Worm (Caenorhabditis elegans) whole organism, L1 larva: ENCODE results near the gene C54C6.4.

Experiments used
- C34B4.2 ChIP-seq: sonication (generic microtip); optimal IDR thresholded peaks from 2 replicates; lab custom pipeline; 2017; ENCODE audit warnings: mild to moderate bottlenecking, missing genetic modification characterization, missing compliant biosample characterization
- F16B12.6 ChIP-seq: fragments of 150-350 bp; optimal IDR thresholded peaks from 2 replicates; lab custom pipeline; 2014; ENCODE audit warnings: missing biosample characterization, missing genetic modification characterization
- alr-1 ChIP-seq: fragments of 200-800 bp; sonication (Bioruptor generic); optimal IDR thresholded peaks from 2 replicates; lab custom pipeline; 2018; ENCODE audit warnings: borderline replicate concordance, mild to moderate bottlenecking, missing genetic modification characterization, missing compliant biosample characterization
- ceh-63 ChIP-seq: fragments of 200-800 bp; sonication (Bioruptor generic); optimal IDR thresholded peaks from 2 replicates; lab custom pipeline; 2018; ENCODE audit warnings: mild to moderate bottlenecking, missing genetic modification characterization, missing compliant biosample characterization
- ceh-82 ChIP-seq, 3 experiments: fragments of 150-350 bp in 1 of 3; sonication (generic microtip) in 2 of 3; optimal IDR thresholded peaks; 2 replicates each; lab custom pipeline; 2014 to 2017; ENCODE audit warnings: missing biosample characterization in 3 of 3, missing genetic modification characterization in 3 of 3
- ceh-90 ChIP-seq: sonication (generic microtip); optimal IDR thresholded peaks from 2 replicates; lab custom pipeline; 2016; ENCODE audit warnings: missing genetic modification characterization, missing compliant biosample characterization
- efl-1 ChIP-seq, 4 experiments: fragments of 150-350 bp; optimal IDR thresholded peaks in 3 of 4; peaks in 1 of 4; 1 replicate in 1 of 4; 2 replicates in 3 of 4; lab custom pipeline; 2014; ENCODE audit warnings: missing biosample characterization in 2 of 4, missing genetic modification characterization in 2 of 4, missing genetic modification reagents in 2 of 4
- egl-27 ChIP-seq, 2 experiments: fragments of 150-350 bp in 1 of 2; sonication (generic microtip); optimal IDR thresholded peaks; 3 replicates each; lab custom pipeline; 2017 to 2018; ENCODE audit warnings: missing biosample characterization in 2 of 2, missing genetic modification characterization in 2 of 2, missing genetic modification reagents in 2 of 2
- elt-3 ChIP-seq, 6 experiments: fragments of 150-350 bp in 1 of 6; sonication (generic microtip); optimal IDR thresholded peaks; 2 replicates each; lab custom pipeline; 2017 to 2018; ENCODE audit warnings: missing biosample characterization in 6 of 6, missing genetic modification characterization in 6 of 6, inconsistent platforms in 1 of 6
- ets-5 ChIP-seq: fragments of 200-800 bp; sonication (Bioruptor generic); IDR thresholded peaks from 2 replicates; pipeline ENCODE4 v1.3.6; 2022; ENCODE audit warnings: missing genetic modification characterization, missing compliant biosample characterization
- fkh-10 ChIP-seq: sonication (generic microtip); optimal IDR thresholded peaks from 2 replicates; lab custom pipeline; 2017; ENCODE audit warnings: missing biosample characterization, missing genetic modification reagents, missing genetic modification characterization
- fkh-4 ChIP-seq: sonication (generic microtip); optimal IDR thresholded peaks from 2 replicates; lab custom pipeline; 2016; ENCODE audit warnings: missing compliant biosample characterization, missing genetic modification characterization, borderline replicate concordance
- fkh-8 ChIP-seq: sonication (generic microtip); optimal IDR thresholded peaks from 2 replicates; lab custom pipeline; 2016; ENCODE audit warnings: mild to moderate bottlenecking, missing genetic modification characterization, missing compliant biosample characterization
- hpl-2 ChIP-seq: fragments of 150-350 bp; optimal IDR thresholded peaks from 2 replicates; lab custom pipeline; 2014; ENCODE audit warnings: missing biosample characterization, missing genetic modification reagents, missing genetic modification characterization
- isw-1 ChIP-seq: fragments of 200-800 bp; sonication (Bioruptor generic); IDR thresholded peaks from 2 replicates; pipeline ENCODE4 v1.3.6; 2022; ENCODE audit warnings: missing genetic modification characterization, missing compliant biosample characterization
- lin-13 ChIP-seq: fragments of 150-350 bp; optimal IDR thresholded peaks from 2 replicates; lab custom pipeline; 2014; ENCODE audit warnings: missing biosample characterization, missing genetic modification reagents, missing genetic modification characterization
- lin-14 ChIP-seq: fragments of 200-800 bp; sonication (Bioruptor generic); optimal IDR thresholded peaks from 2 replicates; lab custom pipeline; 2018; ENCODE audit warnings: mild to moderate bottlenecking, missing genetic modification characterization, moderate library complexity, missing compliant biosample characterization
- lin-35 ChIP-seq, 2 experiments: fragments of 150-350 bp; optimal IDR thresholded peaks; 2 replicates each; lab custom pipeline; 2014; ENCODE audit warnings: missing biosample characterization in 2 of 2, missing genetic modification characterization in 2 of 2, missing genetic modification reagents in 2 of 2
- lsy-2 ChIP-seq, 2 experiments: fragments of 150-350 bp; optimal IDR thresholded peaks; 2 replicates each; lab custom pipeline; 2014; ENCODE audit warnings: missing biosample characterization in 2 of 2, missing genetic modification characterization in 2 of 2
- mef-2 ChIP-seq: fragments of 150-350 bp; optimal IDR thresholded peaks from 2 replicates; lab custom pipeline; 2014; ENCODE audit warnings: missing biosample characterization, missing genetic modification characterization
- nhr-11 ChIP-seq: fragments of 150-350 bp; optimal IDR thresholded peaks from 2 replicates; lab custom pipeline; 2014; ENCODE audit warnings: missing biosample characterization, missing genetic modification characterization
- nhr-12 ChIP-seq: sonication (generic microtip); optimal IDR thresholded peaks from 2 replicates; lab custom pipeline; 2017; ENCODE audit warnings: missing biosample characterization, missing genetic modification characterization
- nhr-20 ChIP-seq: sonication (generic microtip); optimal IDR thresholded peaks from 2 replicates; lab custom pipeline; 2016; ENCODE audit warnings: mild to moderate bottlenecking, missing genetic modification characterization, missing compliant biosample characterization
- nhr-237 ChIP-seq: fragments of 150-350 bp; optimal IDR thresholded peaks from 2 replicates; lab custom pipeline; 2014; ENCODE audit warnings: missing biosample characterization, missing genetic modification characterization
- nhr-47 ChIP-seq: sonication (generic microtip); optimal IDR thresholded peaks from 2 replicates; lab custom pipeline; 2016; ENCODE audit warnings: mild to moderate bottlenecking, missing genetic modification characterization, moderate library complexity, missing compliant biosample characterization
- nhr-71 ChIP-seq: sonication (generic microtip); optimal IDR thresholded peaks from 2 replicates; lab custom pipeline; 2016; ENCODE audit warnings: mild to moderate bottlenecking, missing genetic modification characterization, moderate library complexity, missing compliant biosample characterization
- nhr-84 ChIP-seq: sonication (generic microtip); optimal IDR thresholded peaks from 2 replicates; lab custom pipeline; 2017; ENCODE audit warnings: missing biosample characterization, missing genetic modification characterization
- nhr-85 ChIP-seq: sonication (generic microtip); peaks from one replicate; lab custom pipeline; 2016; ENCODE audit warnings: missing genetic modification characterization, inconsistent platforms, missing compliant biosample characterization
- nhr-90 ChIP-seq: sonication (generic microtip); optimal IDR thresholded peaks from 2 replicates; lab custom pipeline; 2016; ENCODE audit warnings: mild to moderate bottlenecking, missing genetic modification characterization, missing compliant biosample characterization; ENCODE audit not compliant: poor library complexity
- pax-3 ChIP-seq: fragments of 200-800 bp; sonication (Bioruptor generic); optimal IDR thresholded peaks from 2 replicates; lab custom pipeline; 2018; ENCODE audit warnings: mild to moderate bottlenecking, missing genetic modification characterization, moderate library complexity, missing compliant biosample characterization
- rnt-1 ChIP-seq: sonication (generic microtip); optimal IDR thresholded peaks from 2 replicates; lab custom pipeline; 2016; ENCODE audit warnings: mild to moderate bottlenecking, missing genetic modification characterization, moderate library complexity, missing compliant biosample characterization
- snpc-4 ChIP-seq: fragments of 150-350 bp; optimal IDR thresholded peaks from 2 replicates; lab custom pipeline; 2014; ENCODE audit warnings: missing biosample characterization, missing genetic modification characterization
- unc-30 ChIP-seq: sonication (generic microtip); optimal IDR thresholded peaks from 2 replicates; lab custom pipeline; 2017; ENCODE audit warnings: missing biosample characterization, missing genetic modification characterization
- unc-62 ChIP-seq: fragments of 150-350 bp; optimal IDR thresholded peaks from 2 replicates; lab custom pipeline; 2014; ENCODE audit warnings: missing biosample characterization, missing genetic modification reagents, missing genetic modification characterization
- vab-15 ChIP-seq: sonication (generic microtip); optimal IDR thresholded peaks from 2 replicates; lab custom pipeline; 2017; ENCODE audit warnings: missing genotype, mild to moderate bottlenecking, missing genetic modification characterization, missing compliant biosample characterization
- zag-1 ChIP-seq: fragments of 150-350 bp; optimal IDR thresholded peaks from 2 replicates; lab custom pipeline; 2014; ENCODE audit warnings: missing biosample characterization, missing genetic modification characterization
- zip-4 ChIP-seq: fragments of 200-800 bp; sonication (Bioruptor generic); optimal IDR thresholded peaks from 2 replicates; lab custom pipeline; 2018; ENCODE audit warnings: mild to moderate bottlenecking, missing genetic modification characterization, moderate library complexity, missing compliant biosample characterization
- ztf-11 ChIP-seq, 2 experiments: sonication (generic microtip); optimal IDR thresholded peaks; 2 replicates each; lab custom pipeline; 2016 to 2017; ENCODE audit warnings: missing genetic modification characterization in 2 of 2, missing biosample characterization in 1 of 2, missing compliant biosample characterization in 1 of 2
- ztf-4 ChIP-seq: fragments of 150-350 bp; optimal IDR thresholded peaks from 2 replicates; lab custom pipeline; 2014; ENCODE audit warnings: missing biosample characterization, missing genetic modification characterization

Gene C54C6.4

DNA sequence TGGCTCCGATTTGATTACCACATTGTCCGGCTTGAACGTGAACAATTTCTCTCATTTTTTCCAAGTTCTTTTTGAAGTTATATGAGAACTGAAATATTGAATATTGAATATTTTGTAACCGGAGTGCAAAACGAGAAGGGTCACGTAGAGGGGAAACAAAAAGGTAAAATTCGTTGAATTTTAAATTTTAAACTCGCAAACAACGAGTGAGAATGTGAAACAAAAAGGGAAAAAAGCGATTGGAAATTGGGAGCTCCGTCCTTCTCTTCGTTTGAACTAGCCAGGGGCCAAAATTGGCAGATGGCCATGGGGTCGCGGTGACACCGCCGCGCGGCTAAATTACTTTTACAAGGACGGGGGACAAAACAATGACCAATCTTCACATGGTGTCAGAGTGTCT is 11.9 kb upstream of the C54C6.4 start, which contains the start of gene ben-1:
TSS of gene ben-1 (minus strand) at position 101 of the 400 bp plus-strand sequence.
- TF ChIP-seq ztf-11 (tag; optimal IDR thresholded peaks at IDR 0.05; lab: Kevin White, UChicago) (no peak), nhr-85 (tag; lab: Kevin White, UChicago) (peak; percentile 28), fkh-4 (no peak)

DNA sequence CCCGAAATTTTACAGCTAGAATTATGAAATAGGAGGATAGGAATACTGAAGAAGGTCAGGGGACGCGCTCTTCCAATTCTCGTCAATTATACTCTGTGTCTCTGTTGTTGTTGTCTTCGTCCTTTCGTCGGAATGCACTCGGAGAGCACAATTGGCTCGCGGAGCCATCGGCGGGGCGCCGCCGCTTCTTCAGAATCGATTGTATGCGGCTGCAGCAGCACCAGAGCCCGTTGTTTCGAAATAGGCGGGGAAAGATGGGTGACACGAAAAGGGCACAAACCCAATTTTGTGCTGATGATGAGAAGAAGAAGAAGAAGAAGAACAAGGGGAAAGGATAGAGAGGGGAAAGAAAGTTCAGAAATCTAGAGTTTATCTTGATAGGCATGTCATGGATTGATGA is 11.3 kb upstream of the C54C6.4 start:
- TF ChIP-seq ceh-82 (tag; optimal IDR thresholded peaks at IDR 0.05; lab: Kevin White, UChicago) (peak in 2 of 3 experiments; percentile 32 to 52), efl-1 (optimal IDR thresholded peaks at IDR 0.05; lab: Kevin White, UChicago) (no peak), efl-1 (GFP tag; optimal IDR thresholded peaks at IDR 0.05 in 1 of 2; lab: Kevin White, UChicago) (peak in 1 of 2 experiments; percentile 75), nhr-237 (tag; lab: Kevin White, UChicago) (no peak), nhr-12 (tag; lab: Kevin White, UChicago) (no peak), fkh-10 (GFP tag; lab: Kevin White, UChicago) (peak; percentile 1), snpc-4 (tag; lab: Kevin White, UChicago) (no peak), lin-14 (peak; percentile 87), nhr-84 (tag; lab: Kevin White, UChicago) (no peak), nhr-11 (tag; lab: Kevin White, UChicago) (no peak), fkh-8 (no peak), fkh-4 (no peak), egl-27 (tag; optimal IDR thresholded peaks at IDR 0.05; lab: Kevin White, UChicago) (no peak), ceh-63 (GFP tag; lab: Kevin White, UChicago) (no peak), mef-2 (tag; lab: Kevin White, UChicago) (no peak), nhr-47 (tag; lab: Kevin White, UChicago) (peak; percentile 11), nhr-90 (tag; lab: Kevin White, UChicago) (no peak), nhr-71 (tag; lab: Kevin White, UChicago) (peak; percentile 21), pax-3 (tag; lab: Kevin White, UChicago) (no peak), F16B12.6 (tag; lab: Kevin White, UChicago) (peak; percentile 4), hpl-2 (no peak), lin-13 (GFP tag; lab: Kevin White, UChicago) (no peak), lsy-2 (tag; optimal IDR thresholded peaks at IDR 0.05; lab: Kevin White, UChicago) (peak in 1 of 2 experiments; percentile 28), rnt-1 (tag; lab: Kevin White, UChicago) (no peak), nhr-85 (tag; lab: Kevin White, UChicago) (no peak), isw-1 (GFP tag; lab: Robert Waterston, UW) (peak; percentile 14), ztf-11 (tag; optimal IDR thresholded peaks at IDR 0.05; lab: Kevin White, UChicago) (peak in 1 of 2 experiments; percentile 4), unc-62 (GFP tag; lab: Kevin White, UChicago) (no peak), C34B4.2 (no peak), vab-15 (tag; lab: Kevin White, UChicago) (no peak)

DNA sequence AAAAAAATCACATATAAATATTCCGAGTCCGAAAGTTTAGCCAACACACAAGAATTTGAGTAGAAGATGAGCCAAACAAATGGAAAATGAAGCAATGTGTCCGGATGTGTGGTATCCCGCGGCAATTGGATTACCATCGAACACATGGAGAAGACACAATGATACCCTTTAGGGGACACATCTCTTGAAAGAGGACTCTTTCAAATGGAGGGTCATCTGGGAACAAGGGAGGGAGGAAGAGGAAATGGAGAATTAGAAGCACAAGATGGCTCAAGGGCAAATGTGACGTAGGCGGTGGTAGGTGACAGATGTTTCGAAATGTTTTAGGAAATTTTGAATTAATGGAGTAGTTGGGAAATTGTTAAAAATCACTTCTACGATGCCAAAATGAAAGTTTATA is 10.4 kb upstream of the C54C6.4 start:
- peak; percentile 12 for TF ChIP-seq zag-1 (tag; lab: Kevin White, UChicago)
- no peak for TF ChIP-seq zip-4 (GFP tag; lab: Kevin White, UChicago)
- peak; percentile 61 for TF ChIP-seq lin-14
- no peak for TF ChIP-seq lsy-2 (tag; optimal IDR thresholded peaks at IDR 0.05; lab: Kevin White, UChicago)
- TF ChIP-seq unc-62 (GFP tag; lab: Kevin White, UChicago), result no peak
- TF ChIP-seq ztf-11 (tag; optimal IDR thresholded peaks at IDR 0.05; lab: Kevin White, UChicago), result peak in 1 of 2 experiments; percentile 2
- no peak for TF ChIP-seq ceh-82 (tag; optimal IDR thresholded peaks at IDR 0.05; lab: Kevin White, UChicago)
- TF ChIP-seq nhr-20, result no peak
- TF ChIP-seq unc-30 (tag; lab: Kevin White, UChicago), result no peak
- TF ChIP-seq nhr-47 (tag; lab: Kevin White, UChicago), result no peak
- no peak for TF ChIP-seq ceh-90
- TF ChIP-seq alr-1 (tag; lab: Kevin White, UChicago), result no peak

DNA sequence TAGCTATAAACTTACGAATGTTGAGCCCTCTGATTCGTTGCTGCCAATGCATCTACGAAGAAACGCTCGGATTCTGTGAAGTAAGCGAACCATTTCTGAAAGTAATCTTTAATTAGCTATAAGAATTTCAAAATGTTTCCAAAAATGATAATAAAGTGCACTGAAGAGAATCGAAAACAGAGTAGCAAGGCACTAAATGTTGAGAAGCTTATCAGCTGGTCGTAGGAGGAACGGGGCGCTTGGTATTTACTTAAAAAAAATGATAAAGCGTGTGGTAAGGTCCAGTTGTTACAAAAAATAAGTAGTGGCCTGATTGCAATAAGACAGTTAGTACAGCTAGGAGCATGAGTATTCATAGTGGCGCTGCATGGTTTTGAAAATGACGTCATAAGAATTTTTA is 7.1 kb upstream of the C54C6.4 start, which contains the start of gene C54C6.7:
TSS of gene C54C6.7 (minus strand) at position 101 of the 400 bp plus-strand sequence.
- TF ChIP-seq ztf-4 (tag; lab: Kevin White, UChicago), result no peak
- no peak for TF ChIP-seq lin-35 (GFP tag; optimal IDR thresholded peaks at IDR 0.05; lab: Kevin White, UChicago)
- TF ChIP-seq elt-3 (tag; optimal IDR thresholded peaks at IDR 0.05; lab: Kevin White, UChicago), result no peak
- no peak for TF ChIP-seq ets-5 (GFP tag; lab: Robert Waterston, UW)
- TF ChIP-seq, all 84 proteins: peak for 0
